Fruit fly (Drosophila melanogaster): Measurements from ENCODE around the gene tkv.

The tkv gene

DNA sequence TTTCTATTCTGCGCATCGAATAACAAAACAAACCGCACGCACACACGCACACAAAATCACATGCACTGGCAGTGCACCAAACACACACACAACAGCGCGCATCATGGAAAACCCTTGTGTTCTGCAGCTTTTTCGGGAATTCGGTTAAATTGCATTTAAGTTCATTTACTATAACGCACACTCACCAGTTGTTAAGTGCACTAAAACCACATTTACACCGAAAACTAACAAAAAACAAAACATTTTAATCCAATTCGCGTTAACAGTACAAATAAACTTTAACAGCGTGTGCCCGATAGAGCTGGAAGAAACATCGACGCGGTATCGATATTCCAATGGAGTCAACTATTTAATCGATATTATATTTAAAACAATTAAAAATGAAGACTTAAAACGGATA is at the start of gene tkv:
Gene tkv (minus strand): TSS at position 304 of the 400 bp plus-strand sequence.
- no peak for TF ChIP-seq CG17801 (GFP tag; optimal IDR thresholded peaks at IDR 0.05; ENCODE audit: partially characterized antibody)

dm6 chr2L:5320063-5320462 is 48.9 kb upstream of the tkv start:
- no peak for TF ChIP-seq CG17801 (GFP tag; optimal IDR thresholded peaks at IDR 0.05; ENCODE audit: partially characterized antibody)

DNA sequence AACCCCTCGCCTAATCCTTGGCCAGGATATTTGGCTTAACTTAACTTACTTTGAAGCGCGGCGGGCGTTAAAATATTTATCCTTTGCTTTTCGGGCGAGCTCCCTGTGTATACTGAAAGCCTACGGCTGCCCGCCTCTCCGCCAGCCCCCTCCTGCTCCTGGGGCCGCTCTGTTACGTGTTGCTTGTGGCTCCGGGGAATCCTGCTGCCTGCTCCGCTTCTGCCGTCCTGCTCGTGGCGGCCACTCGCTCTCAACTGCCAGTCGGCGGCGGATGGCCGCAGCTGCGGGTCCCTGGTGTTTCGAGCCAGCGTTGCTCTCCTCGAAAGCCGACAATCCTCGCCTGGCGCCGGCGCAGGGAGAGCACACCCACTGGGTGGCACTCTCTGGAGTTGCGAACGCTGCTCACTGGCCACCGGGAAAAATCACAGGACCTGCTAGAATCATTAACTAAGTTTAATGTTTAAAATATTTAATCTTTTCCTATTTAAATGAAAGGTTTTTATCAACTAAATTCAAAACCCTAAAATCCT is 43.5 kb upstream of the tkv start, which contains the start of gene CG14024:
Gene CG14024 (minus strand): TSS at position 266 of the 530 bp plus-strand sequence.
- no peak for TF ChIP-seq CG17801 (GFP tag; optimal IDR thresholded peaks at IDR 0.05; ENCODE audit: partially characterized antibody)

DNA sequence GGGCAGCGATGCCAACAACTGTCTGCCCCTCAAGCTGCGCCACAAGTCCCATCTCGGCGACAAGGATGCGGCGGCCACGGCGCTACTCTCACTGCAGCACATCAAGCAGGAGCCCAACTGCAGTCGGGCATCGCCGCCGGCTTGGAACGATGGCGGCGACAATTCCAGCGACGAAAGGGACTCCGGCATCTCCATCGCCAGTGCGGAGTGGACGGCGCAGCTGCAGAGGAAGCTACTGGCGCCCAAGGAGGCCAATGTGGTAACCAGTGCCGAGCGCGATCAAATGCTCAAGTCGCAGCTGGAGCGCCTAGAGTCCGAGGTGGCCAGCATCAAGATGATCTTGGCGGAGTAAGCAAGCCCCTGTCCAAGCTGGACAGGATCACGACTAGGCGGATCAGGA is 38.2 kb upstream of the tkv start:
- no peak for TF ChIP-seq CG17801 (GFP tag; optimal IDR thresholded peaks at IDR 0.05; ENCODE audit: partially characterized antibody)

DNA sequence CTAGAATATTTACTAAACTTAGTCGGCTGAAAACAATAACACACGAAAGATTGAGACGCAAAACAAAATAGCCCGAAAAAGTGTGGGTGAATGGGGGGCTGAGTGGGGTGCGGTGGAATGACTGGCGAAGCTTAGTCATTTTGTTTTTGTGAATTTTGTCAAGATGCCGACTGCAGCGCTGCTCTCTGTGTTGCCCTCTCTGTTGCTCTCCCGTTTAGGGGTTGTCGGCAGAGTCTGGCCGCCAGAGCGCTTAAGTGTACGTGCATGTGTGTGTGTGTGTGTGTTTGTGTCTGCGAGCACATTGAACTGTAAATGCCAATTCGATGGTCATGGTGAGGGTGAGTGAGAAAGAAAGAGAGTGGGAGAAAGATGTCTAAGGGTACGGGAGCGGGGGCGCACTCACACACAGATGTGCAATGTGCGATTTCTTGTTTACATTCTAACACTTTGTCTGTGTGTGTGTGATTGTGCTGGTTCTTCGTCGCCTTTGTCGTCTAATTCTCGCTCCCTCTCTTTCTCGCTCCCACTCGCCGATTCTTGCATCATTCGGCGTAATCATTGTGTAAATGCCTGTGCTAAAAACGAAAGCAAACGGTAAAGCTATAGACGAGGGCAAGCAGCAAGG is 35.3 kb upstream of the tkv start:
- TF ChIP-seq CG17801 (GFP tag; optimal IDR thresholded peaks at IDR 0.05; ENCODE audit: partially characterized antibody), result no peak

DNA sequence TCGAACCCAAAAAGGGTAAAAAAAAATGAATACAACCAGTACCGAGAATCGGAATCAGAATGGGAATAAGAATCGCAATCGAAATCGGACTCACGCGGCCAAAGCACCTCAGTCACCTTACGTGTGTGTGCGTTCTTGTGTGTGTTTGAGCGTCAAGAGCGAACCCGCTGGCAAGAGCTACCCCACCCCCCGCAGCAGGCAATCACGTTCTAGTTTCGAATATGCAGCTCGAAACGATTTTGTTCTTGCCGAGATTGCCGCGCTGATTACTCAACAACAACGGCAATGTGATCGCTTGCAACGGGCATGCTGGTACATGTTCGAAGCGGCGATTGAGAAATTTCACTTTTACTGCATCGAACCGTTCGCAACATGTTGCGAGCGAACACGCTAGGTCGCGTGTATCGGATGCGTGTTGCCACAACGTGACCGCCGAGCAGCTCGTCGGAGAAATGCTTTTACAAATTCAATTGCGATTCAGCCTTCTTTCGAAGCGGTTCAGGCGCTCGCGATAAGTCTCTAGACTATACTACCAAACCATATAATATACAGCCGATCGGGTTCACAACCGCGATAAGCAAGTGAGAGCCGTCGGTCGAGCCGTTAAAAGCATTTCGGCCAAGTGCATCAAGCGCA is 34.2 kb upstream of the tkv start:
- peak; percentile 46 for TF ChIP-seq CG17801 (GFP tag; optimal IDR thresholded peaks at IDR 0.05; ENCODE audit: partially characterized antibody)

DNA sequence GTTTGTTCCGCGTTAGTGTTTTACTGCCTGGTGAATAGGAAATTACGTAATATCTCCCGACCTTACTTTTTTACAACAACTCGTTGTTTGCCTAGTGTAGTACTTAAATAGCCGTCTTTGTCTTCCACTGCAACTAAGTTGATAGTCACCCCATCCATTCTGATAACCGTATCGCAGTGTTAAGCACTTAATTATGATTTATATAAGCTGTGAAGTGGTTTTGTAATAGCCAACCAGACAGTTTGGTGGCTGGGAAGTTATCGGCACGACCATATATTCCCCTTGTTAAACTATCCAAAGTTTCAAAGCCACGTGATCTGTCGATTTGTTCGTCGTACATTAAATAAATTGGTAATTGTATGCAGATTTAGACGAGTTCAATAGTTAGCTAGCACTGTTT is 33.2 kb upstream of the tkv start:
- TF ChIP-seq CG17801 (GFP tag; optimal IDR thresholded peaks at IDR 0.05; ENCODE audit: partially characterized antibody), result no peak

dm6 chr2L:5303044-5303904 is 32.1 kb upstream of the tkv start:
- peak; percentile 68 for TF ChIP-seq CG17801 (GFP tag; optimal IDR thresholded peaks at IDR 0.05; ENCODE audit: partially characterized antibody)

- no peak for TF ChIP-seq CG17801 (GFP tag; optimal IDR thresholded peaks at IDR 0.05; ENCODE audit: partially characterized antibody)
Observed at dm6 chr2L:5302692-5303043, 31.5 kb upstream of the tkv start.

DNA sequence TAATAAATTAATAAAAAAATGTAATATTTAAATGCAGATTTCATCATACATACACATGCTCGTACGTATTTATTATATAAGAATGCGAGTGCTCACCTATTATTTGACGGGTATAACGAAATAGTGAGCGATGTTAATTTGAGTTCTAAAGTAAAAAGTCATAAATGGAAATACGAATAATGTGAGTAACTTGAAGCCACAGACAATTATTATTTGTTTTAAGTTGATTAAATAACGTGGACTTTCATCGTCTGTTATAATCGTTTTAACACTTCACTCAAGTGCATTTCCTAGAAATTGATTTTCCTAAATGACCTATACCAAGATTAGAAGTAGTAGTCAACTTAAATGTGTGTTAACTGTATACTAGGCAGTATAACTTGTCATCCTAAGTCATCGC is 31.1 kb upstream of the tkv start:
- TF ChIP-seq CG17801 (GFP tag; optimal IDR thresholded peaks at IDR 0.05; ENCODE audit: partially characterized antibody), result peak; percentile 64

dm6 chr2L:5300785-5301616 is 29.8 kb upstream of the tkv start:
- no peak for TF ChIP-seq CG17801 (GFP tag; optimal IDR thresholded peaks at IDR 0.05; ENCODE audit: partially characterized antibody)

- TF ChIP-seq CG17801 (GFP tag; optimal IDR thresholded peaks at IDR 0.05; ENCODE audit: partially characterized antibody), result no peak
Observed at dm6 chr2L:5300237-5300668, 29.1 kb upstream of the tkv start.

- no peak for TF ChIP-seq CG17801 (GFP tag; optimal IDR thresholded peaks at IDR 0.05; ENCODE audit: partially characterized antibody)
Observed at dm6 chr2L:5299628-5299986, 28.4 kb upstream of the tkv start.

DNA sequence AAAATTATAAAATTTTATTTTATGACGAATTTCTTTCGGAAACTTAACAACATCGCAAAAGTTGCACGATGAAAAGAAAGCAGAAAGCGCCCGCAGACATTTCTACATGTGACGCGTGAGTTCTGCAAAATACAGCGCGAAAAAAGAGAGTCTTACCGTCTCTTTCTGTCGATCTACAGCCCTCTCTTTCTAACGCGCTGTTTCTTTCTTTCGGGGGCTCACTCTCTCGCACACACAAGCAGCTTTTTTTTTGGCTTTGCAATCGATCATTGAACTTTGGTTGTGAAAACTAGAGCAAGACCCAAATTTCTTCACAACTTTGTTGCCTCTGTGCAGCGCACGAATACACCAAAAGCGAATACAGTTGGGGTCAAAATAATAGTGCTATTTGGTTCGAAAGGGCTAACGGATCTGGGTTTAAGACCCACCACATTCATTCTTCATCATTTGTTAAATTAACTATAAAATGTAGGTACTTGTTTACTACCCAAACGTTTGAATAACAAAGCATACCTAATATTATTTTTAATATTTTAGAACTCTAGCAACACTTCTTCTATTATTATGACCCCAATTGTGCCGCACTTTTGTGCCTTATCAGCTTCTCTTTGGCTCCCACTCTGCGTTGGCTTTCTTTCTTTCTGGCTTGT is 27.9 kb upstream of the tkv start:
- peak; percentile 88 for TF ChIP-seq CG17801 (GFP tag; optimal IDR thresholded peaks at IDR 0.05; ENCODE audit: partially characterized antibody)

Data from ovary, adult (tissue).